Fruit fly (Drosophila melanogaster) whole organism, embryonic: ENCODE measurements around the gene swa.
A peak's percentile ranks its signal among the peaks of the same experiment; 100 is the strongest.

Experiments used
- C15 ChIP-seq: fragments of 200-800 bp; sonication (Bioruptor generic); IDR thresholded peaks from 3 replicates; pipeline ENCODE4 v1.3.6; 2022; ENCODE audit warnings: missing biosample characterization, missing genetic modification characterization
- CG11093 ChIP-seq: fragments of 200-800 bp; sonication (Bioruptor generic); IDR thresholded peaks from 3 replicates; pipeline ENCODE4 v1.3.6; 2022; ENCODE audit warnings: missing biosample characterization, missing genetic modification characterization
- CG13123 ChIP-seq: fragments of 200-800 bp; sonication (Bioruptor generic); optimal IDR thresholded peaks from 2 replicates; lab custom pipeline; 2016; ENCODE audit warnings: missing biosample characterization, missing genetic modification characterization
- CG13287 ChIP-seq: fragments of 200-800 bp; sonication (Bioruptor generic); IDR thresholded peaks from 2 replicates; pipeline ENCODE4 v1.3.6; 2022; ENCODE audit warnings: missing biosample characterization, missing genetic modification characterization; ENCODE audit not compliant: partially characterized antibody
- CG13296 ChIP-seq: fragments of 200-800 bp; sonication (Bioruptor generic); optimal IDR thresholded peaks from 3 replicates; lab custom pipeline; 2018; ENCODE audit warnings: missing biosample characterization, mild to moderate bottlenecking, missing genetic modification characterization
- CG15073 ChIP-seq: fragments of 200-800 bp; sonication (Bioruptor generic); optimal IDR thresholded peaks from 2 replicates; lab custom pipeline; 2016; ENCODE audit warnings: missing biosample characterization, missing genetic modification characterization
- CG15269 ChIP-seq: fragments of 200-800 bp; sonication (Bioruptor generic); optimal IDR thresholded peaks from 2 replicates; lab custom pipeline; 2018; ENCODE audit warnings: missing biosample characterization, mild to moderate bottlenecking, missing genetic modification characterization, moderate library complexity
- CG1647 ChIP-seq: fragments of 200-800 bp; sonication (Bioruptor generic); optimal IDR thresholded peaks from 3 replicates; lab custom pipeline; 2016; ENCODE audit warnings: missing biosample characterization, missing genetic modification characterization
- CG1792 ChIP-seq: fragments of 200-800 bp; sonication (Bioruptor generic); optimal IDR thresholded peaks from 2 replicates; lab custom pipeline; 2016; ENCODE audit warnings: missing biosample characterization, missing genetic modification characterization
- CG31441 ChIP-seq: fragments of 200-800 bp; sonication (Bioruptor generic); IDR thresholded peaks from 2 replicates; pipeline ENCODE4 v1.3.6; 2022; ENCODE audit warnings: missing biosample characterization, missing genetic modification characterization
- CG3838 ChIP-seq: fragments of 200-800 bp; sonication (Bioruptor generic); optimal IDR thresholded peaks from 3 replicates; lab custom pipeline; 2016; ENCODE audit warnings: missing biosample characterization, missing genetic modification characterization
- CG4820 ChIP-seq: fragments of 200-800 bp; sonication (Bioruptor generic); optimal IDR thresholded peaks from 3 replicates; lab custom pipeline; 2016; ENCODE audit warnings: missing biosample characterization, missing genetic modification characterization
- CG6683 ChIP-seq: fragments of 200-800 bp; sonication (Bioruptor generic); optimal IDR thresholded peaks from 2 replicates; lab custom pipeline; 2017; ENCODE audit warnings: missing biosample characterization, mild to moderate bottlenecking, missing genetic modification characterization, missing genetic modification reagents
- CG6765 ChIP-seq: fragments of 200-800 bp; sonication (Bioruptor generic); optimal IDR thresholded peaks from 3 replicates; lab custom pipeline; 2017; ENCODE audit warnings: missing biosample characterization, mild to moderate bottlenecking, missing genetic modification characterization
- CG9727 ChIP-seq: fragments of 200-800 bp; sonication (Bioruptor generic); optimal IDR thresholded peaks from 3 replicates; lab custom pipeline; 2017; ENCODE audit warnings: missing biosample characterization, mild to moderate bottlenecking, missing genetic modification characterization
- CTCF ChIP-seq: fragments of 200-800 bp; sonication (Bioruptor generic); optimal IDR thresholded peaks from 2 replicates; lab custom pipeline; 2017; ENCODE audit warnings: missing biosample characterization, mild to moderate bottlenecking, missing genetic modification characterization, moderate library complexity
- CrebB ChIP-seq: fragments of 200-800 bp; sonication (Bioruptor generic); optimal IDR thresholded peaks from 3 replicates; lab custom pipeline; 2018; ENCODE audit warnings: missing biosample characterization, mild to moderate bottlenecking, missing genetic modification characterization
- Dp ChIP-seq: fragments of 200-800 bp; sonication (Bioruptor generic); optimal IDR thresholded peaks from 2 replicates; lab custom pipeline; 2018; ENCODE audit warnings: missing biosample characterization, mild to moderate bottlenecking, missing genetic modification characterization, moderate library complexity
- H2.0 ChIP-seq: fragments of 200-800 bp; sonication (Bioruptor generic); IDR thresholded peaks from 2 replicates; pipeline ENCODE4 v1.3.6; 2022; ENCODE audit warnings: missing biosample characterization, missing genetic modification characterization
- HmgZ ChIP-seq: fragments of 200-800 bp; sonication (Bioruptor generic); optimal IDR thresholded peaks from 2 replicates; lab custom pipeline; 2018; ENCODE audit warnings: missing biosample characterization, mild to moderate bottlenecking, missing genetic modification characterization
- Hr39 ChIP-seq: fragments of >200 bp; optimal IDR thresholded peaks from 2 replicates; lab custom pipeline; 2017
- PHDP ChIP-seq: fragments of 200-800 bp; sonication (Bioruptor generic); optimal IDR thresholded peaks from 3 replicates; lab custom pipeline; 2018; ENCODE audit warnings: missing biosample characterization, mild to moderate bottlenecking, missing genetic modification characterization, moderate library complexity
- Spps ChIP-seq: fragments of 200-800 bp; sonication (Bioruptor generic); optimal IDR thresholded peaks from 2 replicates; lab custom pipeline; 2018; ENCODE audit warnings: missing biosample characterization, mild to moderate bottlenecking, missing genetic modification characterization
- Xbp1 ChIP-seq: fragments of 200-800 bp; sonication (Bioruptor generic); optimal IDR thresholded peaks from 3 replicates; lab custom pipeline; 2016; ENCODE audit warnings: missing biosample characterization, mild to moderate bottlenecking, missing genetic modification characterization
- bowl ChIP-seq: fragments of 200-800 bp; sonication (Bioruptor generic); IDR thresholded peaks from 2 replicates; pipeline ENCODE4 v1.3.6; 2022; ENCODE audit warnings: missing biosample characterization, missing genetic modification characterization
- btn ChIP-seq: fragments of 200-800 bp; sonication (Bioruptor generic); optimal IDR thresholded peaks from 2 replicates; lab custom pipeline; 2016; ENCODE audit warnings: missing biosample characterization, missing genetic modification characterization
- caup ChIP-seq: fragments of 200-800 bp; sonication (Bioruptor generic); optimal IDR thresholded peaks from 3 replicates; lab custom pipeline; 2017; ENCODE audit warnings: missing biosample characterization, mild to moderate bottlenecking, missing genetic modification characterization, moderate library complexity; ENCODE audit not compliant: severe bottlenecking
- cg ChIP-seq: fragments of 200-800 bp; sonication (Bioruptor generic); optimal IDR thresholded peaks from 3 replicates; lab custom pipeline; 2019; ENCODE audit warnings: missing biosample characterization, mild to moderate bottlenecking, missing genetic modification characterization, moderate library complexity
- croc ChIP-seq: fragments of 200-800 bp; sonication (Bioruptor generic); conservative IDR thresholded peaks from 3 replicates; pipeline ENCODE4 v1.3.6; 2022; ENCODE audit warnings: missing biosample characterization, missing genetic modification characterization
- cwo ChIP-seq: fragments of 200-800 bp; sonication (Bioruptor generic); optimal IDR thresholded peaks from 3 replicates; lab custom pipeline; 2017; ENCODE audit warnings: missing biosample characterization, missing genetic modification characterization, mild to moderate bottlenecking, moderate library complexity, missing genetic modification reagents
- da ChIP-seq: fragments of 200-800 bp; sonication (Bioruptor generic); optimal IDR thresholded peaks from 2 replicates; lab custom pipeline; 2016; ENCODE audit warnings: missing biosample characterization, missing genetic modification characterization
- en ChIP-seq: fragments of 200-800 bp; sonication (Bioruptor generic); optimal IDR thresholded peaks from 2 replicates; lab custom pipeline; 2016; ENCODE audit warnings: missing biosample characterization, missing genetic modification characterization
- ewg ChIP-seq: fragments of 200-800 bp; sonication (Bioruptor generic); optimal IDR thresholded peaks from 3 replicates; lab custom pipeline; 2017; ENCODE audit warnings: mild to moderate bottlenecking, missing biosample characterization, missing genetic modification reagents, missing genetic modification characterization
- fd102C ChIP-seq: fragments of 200-800 bp; sonication (Bioruptor generic); optimal IDR thresholded peaks from 2 replicates; lab custom pipeline; 2018; ENCODE audit warnings: missing biosample characterization, mild to moderate bottlenecking, missing genetic modification characterization, moderate library complexity
- fd64A ChIP-seq: fragments of 200-800 bp; sonication (Bioruptor generic); optimal IDR thresholded peaks from 3 replicates; lab custom pipeline; 2018; ENCODE audit warnings: missing biosample characterization, mild to moderate bottlenecking, missing genetic modification characterization
- fu2 ChIP-seq: fragments of 200-800 bp; sonication (Bioruptor generic); optimal IDR thresholded peaks from 2 replicates; lab custom pipeline; 2016; ENCODE audit warnings: missing biosample characterization, missing genetic modification characterization
- gem ChIP-seq: fragments of 200-800 bp; sonication (Bioruptor generic); optimal IDR thresholded peaks from 2 replicates; lab custom pipeline; 2019; ENCODE audit warnings: missing biosample characterization, mild to moderate bottlenecking, missing genetic modification characterization, moderate library complexity
- grau ChIP-seq: fragments of 200-800 bp; optimal IDR thresholded peaks from 3 replicates; lab custom pipeline; 2019; ENCODE audit warnings: missing biosample characterization, mild to moderate bottlenecking, missing genetic modification characterization, moderate library complexity
- lbe ChIP-seq: fragments of 200-800 bp; sonication (Bioruptor generic); optimal IDR thresholded peaks from 2 replicates; lab custom pipeline; 2016; ENCODE audit warnings: missing biosample characterization, mild to moderate bottlenecking, missing genetic modification characterization
- lola ChIP-seq, 3 experiments: fragments of >200 bp in 2 of 3; fragments of 200-800 bp in 1 of 3; sonication (Bioruptor generic) in 1 of 3; optimal IDR thresholded peaks; 2 replicates each; lab custom pipeline; 2017 to 2019; ENCODE audit warnings: missing biosample characterization in 3 of 3, missing genetic modification characterization in 3 of 3, mild to moderate bottlenecking in 1 of 3, moderate library complexity in 1 of 3
- mld ChIP-seq: fragments of 200-800 bp; sonication (Bioruptor generic); IDR thresholded peaks from 3 replicates; pipeline ENCODE4 v1.3.6; 2022; ENCODE audit warnings: missing biosample characterization, missing genetic modification characterization; ENCODE audit not compliant: partially characterized antibody
- nerfin-2 ChIP-seq: fragments of 200-800 bp; sonication (Bioruptor generic); IDR thresholded peaks from 2 replicates; pipeline ENCODE4 v1.3.6; 2022; ENCODE audit warnings: missing biosample characterization, missing genetic modification characterization; ENCODE audit not compliant: partially characterized antibody
- oc ChIP-seq: fragments of 200-800 bp; sonication (Bioruptor generic); optimal IDR thresholded peaks from 2 replicates; lab custom pipeline; 2018; ENCODE audit warnings: missing biosample characterization, mild to moderate bottlenecking, missing genetic modification characterization, moderate library complexity
- phol ChIP-seq: fragments of 200-800 bp; sonication (Bioruptor generic); optimal IDR thresholded peaks from 3 replicates; lab custom pipeline; 2018; ENCODE audit warnings: missing biosample characterization, mild to moderate bottlenecking, missing genetic modification characterization, moderate library complexity
- prd ChIP-seq, 3 experiments: fragments of >200 bp in 2 of 3; fragments of 200-800 bp in 1 of 3; sonication (Bioruptor generic) in 1 of 3; optimal IDR thresholded peaks in 2 of 3; IDR thresholded peaks in 1 of 3; 2 replicates in 2 of 3; 3 replicates in 1 of 3; pipeline versions ENCODE4 v1.3.6 to Lab custom; 2017 to 2022; ENCODE audit warnings: missing biosample characterization in 1 of 3, missing genetic modification characterization in 1 of 3
- psq ChIP-seq: fragments of 200-800 bp; sonication (Bioruptor generic); optimal IDR thresholded peaks from 2 replicates; lab custom pipeline; 2017; ENCODE audit warnings: missing biosample characterization, missing genetic modification characterization
- stc ChIP-seq: fragments of 200-800 bp; sonication (Bioruptor generic); IDR thresholded peaks from 2 replicates; pipeline ENCODE4 v1.3.6; 2022; ENCODE audit warnings: missing biosample characterization, missing genetic modification characterization
- vvl ChIP-seq: fragments of 200-800 bp; sonication (Bioruptor generic); IDR thresholded peaks from 2 replicates; pipeline ENCODE4 v1.3.6; 2022; ENCODE audit warnings: missing biosample characterization, missing genetic modification characterization
- wor ChIP-seq: fragments of 200-800 bp; sonication (Bioruptor generic); IDR thresholded peaks from 2 replicates; pipeline ENCODE4 v1.3.6; 2022; ENCODE audit warnings: missing biosample characterization, missing genetic modification characterization
- zen2 ChIP-seq: fragments of 200-800 bp; sonication (Bioruptor generic); IDR thresholded peaks from 3 replicates; pipeline ENCODE4 v1.3.6; 2022; ENCODE audit warnings: missing biosample characterization, missing genetic modification characterization; ENCODE audit not compliant: partially characterized antibody
- zfh1 ChIP-seq: fragments of 200-800 bp; sonication (Bioruptor generic); IDR thresholded peaks from 3 replicates; pipeline ENCODE4 v1.3.6; 2022; ENCODE audit warnings: missing biosample characterization, missing genetic modification characterization

Gene swa

dm6 chrX:6366357-6366691 is 816 bp upstream of the swa start (continued):
- TF ChIP-seq CG15269 (tag; lab: Kevin White, UChicago) (peak; percentile 92), mld (GFP tag; lab: Robert Waterston, UW) (no peak), PHDP (peak; percentile 89), caup (peak; percentile 89), CG1792 (GFP tag; lab: Kevin White, UChicago) (peak; percentile 81), prd (optimal IDR thresholded peaks at IDR 0.05; lab: Kevin White, UChicago) (no peak), prd (GFP tag; IDR thresholded peaks at IDR 0.05; lab: Robert Waterston, UW) (peak; percentile 92), oc (peak; percentile 76), wor (GFP tag; lab: Robert Waterston, UW) (peak; percentile 64; the same call in 1 of the 2 replicates), CrebB (tag; lab: Kevin White, UChicago) (peak; percentile 72), Spps (tag; lab: Kevin White, UChicago) (no peak), fd64A (peak; percentile 33), CTCF (GFP tag; lab: Kevin White, UChicago) (peak; percentile 31), CG31441 (GFP tag; lab: Robert Waterston, UW) (peak; percentile 55), nerfin-2 (GFP tag; lab: Robert Waterston, UW) (no peak), CG13123 (GFP tag; lab: Kevin White, UChicago) (peak; percentile 64), en (peak; percentile 80), cg (GFP tag; lab: Kevin White, UChicago) (peak; percentile 40), bowl (GFP tag; lab: Robert Waterston, UW) (peak; percentile 77), da (GFP tag; lab: Kevin White, UChicago) (peak; percentile 59), lola (GFP tag; optimal IDR thresholded peaks at IDR 0.05; lab: Kevin White, UChicago) (peak in 1 of 3 experiments; percentile 20), vvl (GFP tag; lab: Robert Waterston, UW) (peak; percentile 95), HmgZ (peak; percentile 93), Hr39 (lab: Kevin White, UChicago) (no peak), CG15073 (GFP tag; lab: Kevin White, UChicago) (no peak), zen2 (GFP tag; lab: Robert Waterston, UW) (no peak), H2.0 (peak; percentile 88), Xbp1 (GFP tag; lab: Kevin White, UChicago) (peak; percentile 87), stc (GFP tag; lab: Robert Waterston, UW) (peak; percentile 83), lbe (GFP tag; lab: Kevin White, UChicago) (peak; percentile 91), Dp (GFP tag; lab: Kevin White, UChicago) (no peak), fd102C (no peak), croc (GFP tag; lab: Robert Waterston, UW) (peak; percentile 56), CG6765 (GFP tag; lab: Kevin White, UChicago) (peak; percentile 73), CG11093 (GFP tag; lab: Robert Waterston, UW) (peak; percentile 80; the same call in 2 of the 3 replicates), ewg (peak; percentile 54), phol (tag; lab: Kevin White, UChicago) (peak; percentile 69), zfh1 (peak; percentile 89), gem (tag; lab: Kevin White, UChicago) (peak; percentile 86), CG6683 (GFP tag; lab: Kevin White, UChicago) (peak; percentile 76), CG13287 (GFP tag; lab: Robert Waterston, UW) (no peak), C15 (GFP tag; lab: Robert Waterston, UW) (peak; percentile 76), fu2 (peak; percentile 81), CG9727 (GFP tag; lab: Kevin White, UChicago) (peak; percentile 80), CG3838 (GFP tag; lab: Kevin White, UChicago) (peak; percentile 32), cwo (GFP tag; lab: Kevin White, UChicago) (peak; percentile 81), CG4820 (GFP tag; lab: Kevin White, UChicago) (peak; percentile 75), grau (tag; lab: Kevin White, UChicago) (peak; percentile 97), psq (GFP tag; lab: Kevin White, UChicago) (peak; percentile 20), CG1647 (GFP tag; lab: Kevin White, UChicago) (peak; percentile 79), btn (GFP tag; lab: Kevin White, UChicago) (peak; percentile 61), CG13296 (peak; percentile 91)
